Fruit fly (Drosophila melanogaster) whole organism, embryonic: ENCODE results near the gene UQCR-14.

ENCODE experiments used
- Atf-2 ChIP-seq: fragments of 200-800 bp; sonication (Bioruptor generic); optimal IDR thresholded peaks from 2 replicates; lab custom pipeline; 2016; ENCODE audit warnings: missing biosample characterization, missing genetic modification characterization
- Atf3 ChIP-seq: fragments of 200-800 bp; sonication (Bioruptor generic); optimal IDR thresholded peaks from 3 replicates; lab custom pipeline; 2016; ENCODE audit warnings: missing biosample characterization, missing genetic modification characterization
- CG10267 ChIP-seq: fragments of 200-800 bp; sonication (Bioruptor generic); optimal IDR thresholded peaks from 2 replicates; lab custom pipeline; 2018; ENCODE audit warnings: missing biosample characterization, mild to moderate bottlenecking, missing genetic modification characterization, moderate library complexity
- CG11398 ChIP-seq: fragments of 200-800 bp; sonication (Bioruptor generic); optimal IDR thresholded peaks from 2 replicates; lab custom pipeline; 2016; ENCODE audit warnings: missing biosample characterization, missing genetic modification characterization
- CG11723 ChIP-seq: fragments of 200-800 bp; sonication (Bioruptor generic); optimal IDR thresholded peaks from 2 replicates; lab custom pipeline; 2017; ENCODE audit warnings: missing biosample characterization, mild to moderate bottlenecking, missing genetic modification characterization
- CG14050 ChIP-seq: fragments of 200-800 bp; sonication (Bioruptor generic); IDR thresholded peaks from 3 replicates; pipeline ENCODE4 v1.3.6; 2022; ENCODE audit warnings: missing biosample characterization, missing genetic modification characterization
- CG15269 ChIP-seq: fragments of 200-800 bp; sonication (Bioruptor generic); optimal IDR thresholded peaks from 2 replicates; lab custom pipeline; 2018; ENCODE audit warnings: missing biosample characterization, mild to moderate bottlenecking, missing genetic modification characterization, moderate library complexity
- CG17361 ChIP-seq: fragments of 200-800 bp; sonication (Bioruptor generic); IDR thresholded peaks from 3 replicates; pipeline ENCODE4 v1.3.6; 2022; ENCODE audit warnings: missing biosample characterization, missing genetic modification characterization
- CG18262 ChIP-seq: fragments of 200-800 bp; optimal IDR thresholded peaks from 3 replicates; lab custom pipeline; 2019; ENCODE audit warnings: missing biosample characterization, mild to moderate bottlenecking, missing genetic modification characterization, moderate library complexity
- CG2129 ChIP-seq: fragments of 200-800 bp; sonication (Bioruptor generic); IDR thresholded peaks from 2 replicates; pipeline ENCODE4 v1.3.6; 2022; ENCODE audit warnings: missing biosample characterization, missing genetic modification characterization; ENCODE audit not compliant: partially characterized antibody
- CG2199 ChIP-seq: fragments of 200-800 bp; sonication (Bioruptor generic); IDR thresholded peaks from 3 replicates; pipeline ENCODE4 v1.3.6; 2022; ENCODE audit warnings: missing biosample characterization, missing genetic modification characterization
- CG2712 ChIP-seq: fragments of 200-800 bp; optimal IDR thresholded peaks from 3 replicates; lab custom pipeline; 2019; ENCODE audit warnings: missing biosample characterization, mild to moderate bottlenecking, missing genetic modification characterization, moderate library complexity
- CG30431 ChIP-seq: fragments of 200-800 bp; sonication (Bioruptor generic); optimal IDR thresholded peaks from 2 replicates; lab custom pipeline; 2017; ENCODE audit warnings: missing biosample characterization, missing genetic modification characterization
- CG31224 ChIP-seq: fragments of 200-800 bp; sonication (Bioruptor generic); IDR thresholded peaks from 2 replicates; pipeline ENCODE4 v1.3.6; 2022; ENCODE audit warnings: missing biosample characterization, missing genetic modification characterization
- CG34422 ChIP-seq: fragments of 200-800 bp; sonication (Bioruptor generic); IDR thresholded peaks from 3 replicates; pipeline ENCODE4 v1.3.6; 2022; ENCODE audit warnings: missing biosample characterization, missing genetic modification characterization
- CG4328 ChIP-seq: fragments of 200-800 bp; sonication (Bioruptor generic); optimal IDR thresholded peaks from 3 replicates; lab custom pipeline; 2017; ENCODE audit warnings: missing biosample characterization, missing genetic modification reagents, missing genetic modification characterization
- CG4404 ChIP-seq: fragments of 200-800 bp; sonication (Bioruptor generic); IDR thresholded peaks from 2 replicates; pipeline ENCODE4 v1.3.6; 2022; ENCODE audit warnings: missing biosample characterization, missing genetic modification characterization
- CG8944 ChIP-seq: fragments of 200-800 bp; sonication (Bioruptor generic); optimal IDR thresholded peaks from 3 replicates; lab custom pipeline; 2016; ENCODE audit warnings: missing biosample characterization, missing genetic modification characterization
- CG9727 ChIP-seq: fragments of 200-800 bp; sonication (Bioruptor generic); optimal IDR thresholded peaks from 3 replicates; lab custom pipeline; 2017; ENCODE audit warnings: missing biosample characterization, mild to moderate bottlenecking, missing genetic modification characterization
- CG9797 ChIP-seq: fragments of 200-800 bp; sonication (Bioruptor generic); optimal IDR thresholded peaks from 3 replicates; lab custom pipeline; 2018; ENCODE audit warnings: missing biosample characterization, mild to moderate bottlenecking, missing genetic modification characterization
- Fer1 ChIP-seq: fragments of 200-800 bp; sonication (Bioruptor generic); optimal IDR thresholded peaks from 2 replicates; lab custom pipeline; 2017; ENCODE audit warnings: missing biosample characterization, mild to moderate bottlenecking, missing genetic modification characterization
- H2.0 ChIP-seq: fragments of 200-800 bp; sonication (Bioruptor generic); IDR thresholded peaks from 2 replicates; pipeline ENCODE4 v1.3.6; 2022; ENCODE audit warnings: missing biosample characterization, missing genetic modification characterization
- HLH54F ChIP-seq: fragments of 200-800 bp; sonication (Bioruptor generic); optimal IDR thresholded peaks from 3 replicates; lab custom pipeline; 2016; ENCODE audit warnings: missing biosample characterization, missing genetic modification characterization
- Hmr ChIP-seq: fragments of 200-800 bp; sonication (Bioruptor generic); optimal IDR thresholded peaks from 3 replicates; lab custom pipeline; 2017; ENCODE audit warnings: mild to moderate bottlenecking, missing biosample characterization, missing genetic modification reagents, missing genetic modification characterization
- Hsf ChIP-seq: fragments of 200-800 bp; sonication (Bioruptor generic); optimal IDR thresholded peaks from 3 replicates; lab custom pipeline; 2016; ENCODE audit warnings: missing biosample characterization, missing genetic modification characterization
- Lpt ChIP-seq: fragments of >200 bp; optimal IDR thresholded peaks from 2 replicates; lab custom pipeline; 2018; ENCODE audit warnings: missing biosample characterization, missing genetic modification characterization
- Nf-YB ChIP-seq: fragments of 200-800 bp; sonication (Bioruptor generic); optimal IDR thresholded peaks from 3 replicates; lab custom pipeline; 2019; ENCODE audit warnings: missing biosample characterization, mild to moderate bottlenecking, missing genetic modification characterization, moderate library complexity
- Nf-YC ChIP-seq: fragments of 200-800 bp; optimal IDR thresholded peaks from 3 replicates; lab custom pipeline; 2019; ENCODE audit warnings: missing biosample characterization, mild to moderate bottlenecking, missing genetic modification characterization, moderate library complexity
- amos ChIP-seq: fragments of 200-800 bp; sonication (Bioruptor generic); IDR thresholded peaks from 2 replicates; pipeline ENCODE4 v1.3.6; 2022; ENCODE audit warnings: missing biosample characterization, missing genetic modification characterization; ENCODE audit not compliant: partially characterized antibody
- ap ChIP-seq: fragments of 200-800 bp; sonication (Bioruptor generic); IDR thresholded peaks from 2 replicates; pipeline ENCODE4 v1.3.6; 2022; ENCODE audit warnings: missing biosample characterization, missing genetic modification characterization
- ara ChIP-seq: fragments of 200-800 bp; sonication (Bioruptor generic); IDR thresholded peaks from 2 replicates; pipeline ENCODE4 v1.3.6; 2022; ENCODE audit warnings: missing biosample characterization, missing genetic modification characterization
- cas ChIP-seq: fragments of 200-800 bp; sonication (Bioruptor generic); IDR thresholded peaks from 2 replicates; pipeline ENCODE4 v1.3.6; 2022; ENCODE audit warnings: missing biosample characterization, missing genetic modification characterization
- chinmo ChIP-seq: fragments of 200-800 bp; sonication (Bioruptor generic); IDR thresholded peaks from 4 replicates; pipeline ENCODE4 v1.3.6; 2022; ENCODE audit warnings: missing biosample characterization, missing genetic modification characterization; ENCODE audit not compliant: partially characterized antibody
- corto ChIP-seq: fragments of 200-800 bp; sonication (Bioruptor generic); optimal IDR thresholded peaks from 2 replicates; lab custom pipeline; 2016; ENCODE audit warnings: missing biosample characterization, mild to moderate bottlenecking, missing genetic modification characterization, moderate library complexity
- dmrt99B ChIP-seq: fragments of 200-800 bp; sonication (Bioruptor generic); optimal IDR thresholded peaks from 2 replicates; lab custom pipeline; 2018; ENCODE audit warnings: missing biosample characterization, mild to moderate bottlenecking, missing genetic modification characterization, moderate library complexity
- dysf ChIP-seq: fragments of 200-800 bp; sonication (Bioruptor generic); IDR thresholded peaks from 3 replicates; pipeline ENCODE4 v1.3.6; 2022; ENCODE audit warnings: missing biosample characterization, missing genetic modification characterization
- ftz-f1 ChIP-seq: fragments of 200-800 bp; sonication (Bioruptor generic); optimal IDR thresholded peaks from 2 replicates; lab custom pipeline; 2016; ENCODE audit warnings: missing biosample characterization, missing genetic modification characterization
- gcm ChIP-seq: fragments of 200-800 bp; sonication (Bioruptor generic); optimal IDR thresholded peaks from 2 replicates; lab custom pipeline; 2019; ENCODE audit warnings: missing biosample characterization, mild to moderate bottlenecking, missing genetic modification characterization, moderate library complexity
- grau ChIP-seq: fragments of 200-800 bp; optimal IDR thresholded peaks from 3 replicates; lab custom pipeline; 2019; ENCODE audit warnings: missing biosample characterization, mild to moderate bottlenecking, missing genetic modification characterization, moderate library complexity
- insv ChIP-seq, 2 experiments: fragments of 200-800 bp; sonication (Bioruptor generic); optimal IDR thresholded peaks; 3 replicates each; lab custom pipeline; 2016 to 2018; ENCODE audit warnings: missing biosample characterization in 2 of 2, missing genetic modification characterization in 2 of 2
- lbe ChIP-seq: fragments of 200-800 bp; sonication (Bioruptor generic); optimal IDR thresholded peaks from 2 replicates; lab custom pipeline; 2016; ENCODE audit warnings: missing biosample characterization, mild to moderate bottlenecking, missing genetic modification characterization
- lmd ChIP-seq: fragments of 200-800 bp; sonication (Bioruptor generic); IDR thresholded peaks from 2 replicates; pipeline ENCODE4 v1.3.6; 2022; ENCODE audit warnings: missing biosample characterization, missing genetic modification characterization
- odd ChIP-seq: fragments of 200-800 bp; sonication (Bioruptor generic); optimal IDR thresholded peaks from 2 replicates; lab custom pipeline; 2017; ENCODE audit warnings: missing biosample characterization, mild to moderate bottlenecking, missing genetic modification characterization
- pum ChIP-seq: fragments of 200-800 bp; sonication (Bioruptor generic); optimal IDR thresholded peaks from 2 replicates; lab custom pipeline; 2016; ENCODE audit warnings: missing biosample characterization, missing genetic modification characterization
- seq ChIP-seq: fragments of 200-800 bp; sonication (Bioruptor generic); IDR thresholded peaks from 2 replicates; pipeline ENCODE4 v1.3.6; 2022; ENCODE audit warnings: missing biosample characterization, missing genetic modification characterization
- shn ChIP-seq: fragments of 200-800 bp; sonication (Bioruptor generic); optimal IDR thresholded peaks from 3 replicates; lab custom pipeline; 2016; ENCODE audit warnings: missing biosample characterization, missing genetic modification characterization
- sima ChIP-seq: fragments of 200-800 bp; sonication (Bioruptor generic); optimal IDR thresholded peaks from 2 replicates; lab custom pipeline; 2016; ENCODE audit warnings: missing biosample characterization, missing genetic modification characterization
- sr ChIP-seq: fragments of 200-800 bp; sonication (Bioruptor generic); IDR thresholded peaks from 3 replicates; pipeline ENCODE4 v1.3.6; 2022; ENCODE audit warnings: missing biosample characterization, missing genetic modification characterization
- stwl ChIP-seq: fragments of 200-800 bp; sonication (Bioruptor generic); optimal IDR thresholded peaks from 3 replicates; lab custom pipeline; 2018; ENCODE audit warnings: missing biosample characterization, mild to moderate bottlenecking, missing genetic modification characterization, moderate library complexity
- ttk ChIP-seq: fragments of 200-800 bp; sonication (Bioruptor generic); IDR thresholded peaks from 2 replicates; pipeline ENCODE4 v2.1.2; 2022; ENCODE audit warnings: missing biosample characterization, missing genetic modification characterization
- wdn ChIP-seq: fragments of 200-800 bp; sonication (Bioruptor generic); IDR thresholded peaks from 2 replicates; pipeline ENCODE4 v1.3.6; 2022; ENCODE audit warnings: missing biosample characterization, missing genetic modification characterization

Gene UQCR-14

DNA sequence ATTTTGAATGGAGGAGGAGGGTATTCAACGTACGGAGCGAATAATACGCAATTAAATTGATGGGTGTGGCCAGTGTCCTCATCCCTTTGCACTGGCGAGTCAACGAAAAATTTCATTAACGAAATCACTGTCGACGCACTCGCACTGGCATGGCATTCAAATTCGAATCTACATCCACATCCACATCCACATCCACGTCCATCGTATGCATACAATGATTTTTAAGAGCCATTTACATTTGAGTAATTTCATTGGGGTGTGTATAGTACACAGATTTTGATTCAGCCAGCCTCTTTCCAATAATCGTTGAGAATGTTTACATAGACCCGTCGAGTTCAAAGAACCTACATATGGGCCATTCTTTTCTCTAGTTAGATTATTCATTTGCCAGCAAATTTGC lies 42.1 kb upstream of the UQCR-14 start:
- TF ChIP-seq CG2199 (GFP tag; lab: Robert Waterston, UW) (peak; percentile 68; the same call in 1 of the 3 replicates), Nf-YB (peak; percentile 61), cas (no peak), Nf-YC (peak; percentile 54), Hmr (GFP tag; lab: Kevin White, UChicago) (no peak)
- TF ChIP-seq, all 482 proteins: peak for 3

DNA sequence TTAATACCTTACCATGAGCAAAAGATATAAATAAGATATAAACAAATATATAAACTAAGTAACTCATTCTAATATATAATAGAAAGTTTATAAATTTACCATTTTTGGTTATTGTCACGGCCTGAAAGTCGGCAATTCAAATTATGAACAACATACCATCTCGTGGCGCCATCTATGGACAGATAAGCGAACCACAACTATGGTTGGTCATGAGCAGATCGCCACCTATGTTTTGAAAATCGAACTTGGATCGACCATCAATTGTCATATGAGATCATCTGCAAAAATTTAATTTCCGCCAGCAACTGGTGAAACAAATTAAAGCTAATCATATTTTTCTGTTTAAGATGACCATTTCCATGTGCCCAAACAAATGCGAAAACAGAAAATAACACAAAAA lies 41.4 kb upstream of the UQCR-14 start:
- TF ChIP-seq CG9727 (GFP tag; lab: Kevin White, UChicago), result no peak
- peak; percentile 41 for TF ChIP-seq stwl (tag; lab: Kevin White, UChicago)
- TF ChIP-seq CG2199 (GFP tag; lab: Robert Waterston, UW), result peak; percentile 87
- peak; percentile 14 for TF ChIP-seq CG10267 (tag; lab: Kevin White, UChicago)
- no peak for TF ChIP-seq CG31224 (GFP tag; lab: Robert Waterston, UW)
- TF ChIP-seq chinmo, result no peak
- TF ChIP-seq seq (GFP tag; lab: Robert Waterston, UW), result no peak
- no peak for TF ChIP-seq CG11723
- TF ChIP-seq CG18262 (tag; lab: Kevin White, UChicago), result peak; percentile 20
- TF ChIP-seq ftz-f1 (GFP tag; lab: Kevin White, UChicago), result peak; percentile 85
- TF ChIP-seq CG15269 (tag; lab: Kevin White, UChicago), result no peak
- TF ChIP-seq CG4328 (GFP tag; lab: Kevin White, UChicago), result no peak
- no peak for TF ChIP-seq corto (GFP tag; lab: Kevin White, UChicago)
- no peak for TF ChIP-seq HLH54F (GFP tag; lab: Kevin White, UChicago)
- peak; percentile 4 for TF ChIP-seq Hsf (GFP tag; lab: Kevin White, UChicago)
- TF ChIP-seq insv (GFP tag; optimal IDR thresholded peaks at IDR 0.05; lab: Kevin White, UChicago), result peak in 1 of 2 experiments; percentile 1
- TF ChIP-seq CG11398 (GFP tag; lab: Kevin White, UChicago), result no peak
- no peak for TF ChIP-seq Lpt (GFP tag; lab: Kevin White, UChicago)
- TF ChIP-seq Atf-2 (GFP tag; lab: Kevin White, UChicago), result no peak
- no peak for TF ChIP-seq lmd (GFP tag; lab: Robert Waterston, UW)
- no peak for TF ChIP-seq ttk (GFP tag; lab: Robert Waterston, UW)
- 0 out of 3 replicates have a peak, but pooled peaks have one; percentile 25 for TF ChIP-seq CG17361 (GFP tag; lab: Robert Waterston, UW)
- no peak for TF ChIP-seq odd
- no peak for TF ChIP-seq ap (GFP tag; lab: Robert Waterston, UW)
- TF ChIP-seq CG2712, result peak; percentile 19
- peak; percentile 19 for TF ChIP-seq grau (tag; lab: Kevin White, UChicago)
- no peak for TF ChIP-seq CG8944 (GFP tag; lab: Kevin White, UChicago)
- no peak for TF ChIP-seq CG4404
- 0 out of 3 replicates have a peak, but pooled peaks have one; percentile 24 for TF ChIP-seq dysf (GFP tag; lab: Robert Waterston, UW)
- no peak for TF ChIP-seq CG14050 (GFP tag; lab: Robert Waterston, UW)
- TF ChIP-seq dmrt99B (tag; lab: Kevin White, UChicago), result peak; percentile 2
- no peak for TF ChIP-seq shn (GFP tag; lab: Kevin White, UChicago)
- no peak for TF ChIP-seq Fer1 (GFP tag; lab: Kevin White, UChicago)
- no peak for TF ChIP-seq pum
- TF ChIP-seq Atf3 (GFP tag; lab: Kevin White, UChicago), result no peak
- TF ChIP-seq ara, result no peak
- no peak for TF ChIP-seq CG30431 (GFP tag; lab: Kevin White, UChicago)
- no peak for TF ChIP-seq sima (GFP tag; lab: Kevin White, UChicago)
- TF ChIP-seq CG9797, result no peak
- no peak for TF ChIP-seq sr (GFP tag; lab: Robert Waterston, UW)
- no peak for TF ChIP-seq lbe (GFP tag; lab: Kevin White, UChicago)
- TF ChIP-seq gcm (GFP tag; lab: Kevin White, UChicago), result no peak
- no peak for TF ChIP-seq CG2129
- TF ChIP-seq CG34422 (GFP tag; lab: Robert Waterston, UW), result no peak
- TF ChIP-seq amos (GFP tag; lab: Robert Waterston, UW), result no peak
- TF ChIP-seq H2.0 (GFP tag; lab: Robert Waterston, UW), result no peak
- no peak for TF ChIP-seq wdn (GFP tag; lab: Robert Waterston, UW)
